Fruit fly (Drosophila melanogaster): ENCODE data around the gene CG15027.
A peak's percentile ranks its signal among the peaks of the same experiment; 100 is the strongest.

DNA sequence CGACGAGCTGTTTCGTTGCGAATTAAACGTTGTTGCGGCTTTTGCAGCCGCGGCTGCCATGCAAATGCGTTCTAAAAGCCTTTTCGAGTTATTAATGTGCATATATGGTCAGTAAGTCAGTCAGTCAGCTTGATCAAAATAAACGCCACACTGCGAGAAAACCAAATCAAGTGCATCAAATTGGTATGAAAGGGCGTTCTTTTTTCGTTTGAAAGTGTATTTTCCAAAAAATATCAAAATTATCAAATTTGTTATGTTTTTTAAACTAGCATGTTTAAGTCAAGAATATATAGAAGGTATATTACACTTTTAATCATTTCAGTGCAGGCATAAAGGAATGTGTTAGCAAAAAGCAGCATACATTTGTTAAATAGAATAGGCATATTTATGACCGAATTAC is 43.1 kb downstream of the CG15027 start:
- TF ChIP-seq D1 (tag; optimal IDR thresholded peaks at IDR 0.05): no peak
- TF ChIP-seq CG4496 (GFP tag; IDR thresholded peaks at IDR 0.05): peak; percentile 68; the same call in 2 of the 3 replicates
- TF ChIP-seq Pif1A (GFP tag; optimal IDR thresholded peaks at IDR 0.05): no peak
- TF ChIP-seq CG8159 (tag; optimal IDR thresholded peaks at IDR 0.05): peak; percentile 8
- no peak for TF ChIP-seq CG15710 (tag; optimal IDR thresholded peaks at IDR 0.05)
- no peak for TF ChIP-seq Pif1B (GFP tag; optimal IDR thresholded peaks at IDR 0.05)
- peak; percentile 27 for TF ChIP-seq Ets98B (GFP tag; IDR thresholded peaks at IDR 0.05)
- TF ChIP-seq CG13204 (GFP tag; optimal IDR thresholded peaks at IDR 0.05): no peak
- peak; percentile 2 for TF ChIP-seq CG9948 (tag; optimal IDR thresholded peaks at IDR 0.05)
